Fruit fly (Drosophila melanogaster) whole organism, embryonic: ENCODE data around the gene Osbp.

Experiments used
- Asciz ChIP-seq: fragments of 200-800 bp; sonication (Bioruptor generic); optimal IDR thresholded peaks from 2 replicates; lab custom pipeline; 2017; ENCODE audit warnings: missing biosample characterization, mild to moderate bottlenecking, missing genetic modification characterization, missing genetic modification reagents
- BEAF-32 ChIP-seq: fragments of 200-800 bp; sonication (Bioruptor generic); optimal IDR thresholded peaks from 3 replicates; lab custom pipeline; 2017; ENCODE audit warnings: missing biosample characterization, missing genetic modification characterization, mild to moderate bottlenecking, moderate library complexity, missing genetic modification reagents
- CG10267 ChIP-seq: fragments of 200-800 bp; sonication (Bioruptor generic); optimal IDR thresholded peaks from 2 replicates; lab custom pipeline; 2018; ENCODE audit warnings: missing biosample characterization, mild to moderate bottlenecking, missing genetic modification characterization, moderate library complexity
- CG14050 ChIP-seq: fragments of 200-800 bp; sonication (Bioruptor generic); IDR thresholded peaks from 3 replicates; pipeline ENCODE4 v1.3.6; 2022; ENCODE audit warnings: missing biosample characterization, missing genetic modification characterization
- CG1603 ChIP-seq: fragments of 200-800 bp; sonication (Bioruptor generic); optimal IDR thresholded peaks from 2 replicates; lab custom pipeline; 2019; ENCODE audit warnings: missing biosample characterization, mild to moderate bottlenecking, missing genetic modification characterization, moderate library complexity
- CG16813 ChIP-seq: fragments of 200-800 bp; sonication (Bioruptor generic); IDR thresholded peaks from 3 replicates; pipeline ENCODE4 v1.3.6; 2022; ENCODE audit warnings: missing biosample characterization, missing genetic modification characterization; ENCODE audit not compliant: partially characterized antibody
- CG18262 ChIP-seq: fragments of 200-800 bp; optimal IDR thresholded peaks from 3 replicates; lab custom pipeline; 2019; ENCODE audit warnings: missing biosample characterization, mild to moderate bottlenecking, missing genetic modification characterization, moderate library complexity
- CG30403 ChIP-seq: fragments of 200-800 bp; sonication (Bioruptor generic); optimal IDR thresholded peaks from 3 replicates; lab custom pipeline; 2016; ENCODE audit warnings: missing biosample characterization, missing genetic modification characterization
- CG33557 ChIP-seq: fragments of 200-800 bp; sonication (Bioruptor generic); optimal IDR thresholded peaks from 2 replicates; lab custom pipeline; 2019; ENCODE audit warnings: missing biosample characterization, mild to moderate bottlenecking, missing genetic modification characterization, moderate library complexity
- CG4328 ChIP-seq: fragments of 200-800 bp; sonication (Bioruptor generic); optimal IDR thresholded peaks from 3 replicates; lab custom pipeline; 2017; ENCODE audit warnings: missing biosample characterization, missing genetic modification reagents, missing genetic modification characterization
- CG6689 ChIP-seq: fragments of 200-800 bp; sonication (Bioruptor generic); IDR thresholded peaks from 2 replicates; pipeline ENCODE4 v1.3.6; 2022; ENCODE audit warnings: missing biosample characterization, missing genetic modification characterization
- CG7745 ChIP-seq: fragments of 200-800 bp; sonication (Bioruptor generic); optimal IDR thresholded peaks from 2 replicates; lab custom pipeline; 2018; ENCODE audit warnings: missing biosample characterization, mild to moderate bottlenecking, missing genetic modification characterization, moderate library complexity
- CG8290 ChIP-seq, 3 experiments: fragments of 200-800 bp; sonication (Bioruptor generic); optimal IDR thresholded peaks; 2 replicates each; lab custom pipeline; 2016 to 2019; ENCODE audit warnings: missing biosample characterization in 3 of 3, missing genetic modification characterization in 3 of 3, mild to moderate bottlenecking in 2 of 3, moderate library complexity in 1 of 3
- CG9727 ChIP-seq: fragments of 200-800 bp; sonication (Bioruptor generic); optimal IDR thresholded peaks from 3 replicates; lab custom pipeline; 2017; ENCODE audit warnings: missing biosample characterization, mild to moderate bottlenecking, missing genetic modification characterization
- CG9817 ChIP-seq: fragments of 200-800 bp; sonication (Bioruptor generic); optimal IDR thresholded peaks from 2 replicates; lab custom pipeline; 2018; ENCODE audit warnings: missing biosample characterization, mild to moderate bottlenecking, missing genetic modification characterization, moderate library complexity
- CTCF ChIP-seq: fragments of 200-800 bp; sonication (Bioruptor generic); optimal IDR thresholded peaks from 2 replicates; lab custom pipeline; 2017; ENCODE audit warnings: missing biosample characterization, mild to moderate bottlenecking, missing genetic modification characterization, moderate library complexity
- Dp ChIP-seq: fragments of 200-800 bp; sonication (Bioruptor generic); optimal IDR thresholded peaks from 2 replicates; lab custom pipeline; 2018; ENCODE audit warnings: missing biosample characterization, mild to moderate bottlenecking, missing genetic modification characterization, moderate library complexity
- Fer3 ChIP-seq: fragments of 200-800 bp; sonication (Bioruptor generic); optimal IDR thresholded peaks from 2 replicates; lab custom pipeline; 2018; ENCODE audit warnings: missing biosample characterization, mild to moderate bottlenecking, missing genetic modification characterization, moderate library complexity
- Gug ChIP-seq: fragments of 200-800 bp; sonication (Bioruptor generic); IDR thresholded peaks from 4 replicates; pipeline ENCODE4 v1.3.6; 2022; ENCODE audit warnings: missing biosample characterization, missing genetic modification characterization
- MESR4 ChIP-seq: fragments of 200-800 bp; sonication (Bioruptor generic); optimal IDR thresholded peaks from 2 replicates; lab custom pipeline; 2018; ENCODE audit warnings: missing biosample characterization, mild to moderate bottlenecking, missing genetic modification characterization, moderate library complexity
- Oli ChIP-seq: fragments of 200-800 bp; sonication (Bioruptor generic); optimal IDR thresholded peaks from 2 replicates; lab custom pipeline; 2018; ENCODE audit warnings: missing biosample characterization, mild to moderate bottlenecking, missing genetic modification characterization, moderate library complexity
- Opbp ChIP-seq: fragments of 200-800 bp; sonication (Bioruptor generic); IDR thresholded peaks from 3 replicates; pipeline ENCODE4 v1.3.6; 2022; ENCODE audit warnings: missing biosample characterization, missing genetic modification characterization; ENCODE audit not compliant: partially characterized antibody
- Sry-β ChIP-seq: fragments of 200-800 bp; sonication (Bioruptor generic); optimal IDR thresholded peaks from 2 replicates; lab custom pipeline; 2018; ENCODE audit warnings: missing biosample characterization, mild to moderate bottlenecking, missing genetic modification characterization, moderate library complexity
- YL-1 ChIP-seq: fragments of 200-800 bp; sonication (Bioruptor generic); optimal IDR thresholded peaks from 3 replicates; lab custom pipeline; 2017; ENCODE audit warnings: missing biosample characterization, mild to moderate bottlenecking, missing genetic modification characterization
- ab ChIP-seq: fragments of 200-800 bp; sonication (Bioruptor generic); optimal IDR thresholded peaks from 2 replicates; lab custom pipeline; 2016; ENCODE audit warnings: missing biosample characterization, missing genetic modification characterization
- aop ChIP-seq: fragments of 200-800 bp; sonication (Bioruptor generic); IDR thresholded peaks from 2 replicates; pipeline ENCODE4 v1.3.6; 2022; ENCODE audit warnings: missing biosample characterization, missing genetic modification characterization
- btn ChIP-seq: fragments of 200-800 bp; sonication (Bioruptor generic); optimal IDR thresholded peaks from 2 replicates; lab custom pipeline; 2016; ENCODE audit warnings: missing biosample characterization, missing genetic modification characterization
- cas ChIP-seq: fragments of 200-800 bp; sonication (Bioruptor generic); IDR thresholded peaks from 2 replicates; pipeline ENCODE4 v1.3.6; 2022; ENCODE audit warnings: missing biosample characterization, missing genetic modification characterization
- ci ChIP-seq: fragments of 200-800 bp; sonication (Bioruptor generic); IDR thresholded peaks from 3 replicates; pipeline ENCODE4 v1.3.6; 2022; ENCODE audit warnings: missing biosample characterization, missing genetic modification characterization
- gcm ChIP-seq: fragments of 200-800 bp; sonication (Bioruptor generic); optimal IDR thresholded peaks from 2 replicates; lab custom pipeline; 2019; ENCODE audit warnings: missing biosample characterization, mild to moderate bottlenecking, missing genetic modification characterization, moderate library complexity
- grau ChIP-seq: fragments of 200-800 bp; optimal IDR thresholded peaks from 3 replicates; lab custom pipeline; 2019; ENCODE audit warnings: missing biosample characterization, mild to moderate bottlenecking, missing genetic modification characterization, moderate library complexity
- hth ChIP-seq: fragments of >200 bp; optimal IDR thresholded peaks from 2 replicates; lab custom pipeline; 2017; ENCODE audit warnings: inconsistent platforms
- maf-S ChIP-seq: fragments of 200-800 bp; sonication (Bioruptor generic); optimal IDR thresholded peaks from 2 replicates; lab custom pipeline; 2016; ENCODE audit warnings: missing biosample characterization, missing genetic modification characterization
- odd ChIP-seq: fragments of 200-800 bp; sonication (Bioruptor generic); optimal IDR thresholded peaks from 2 replicates; lab custom pipeline; 2017; ENCODE audit warnings: missing biosample characterization, mild to moderate bottlenecking, missing genetic modification characterization
- onecut ChIP-seq: fragments of 200-800 bp; sonication (Bioruptor generic); IDR thresholded peaks from 2 replicates; pipeline ENCODE4 v1.3.6; 2022; ENCODE audit warnings: missing biosample characterization, missing genetic modification characterization
- peb ChIP-seq: fragments of 200-800 bp; sonication (Bioruptor generic); IDR thresholded peaks from 2 replicates; pipeline ENCODE4 v1.3.6; 2022; ENCODE audit warnings: missing biosample characterization, missing genetic modification characterization
- pita ChIP-seq: fragments of 200-800 bp; sonication (Bioruptor generic); optimal IDR thresholded peaks from 2 replicates; lab custom pipeline; 2017; ENCODE audit warnings: missing biosample characterization, mild to moderate bottlenecking, missing genetic modification characterization
- pzg ChIP-seq: fragments of 200-800 bp; sonication (Bioruptor generic); optimal IDR thresholded peaks from 3 replicates; lab custom pipeline; 2018; ENCODE audit warnings: missing biosample characterization, mild to moderate bottlenecking, missing genetic modification characterization, moderate library complexity
- repo ChIP-seq: fragments of 200-800 bp; sonication (Bioruptor generic); optimal IDR thresholded peaks from 2 replicates; lab custom pipeline; 2016; ENCODE audit warnings: missing biosample characterization, missing genetic modification characterization
- sd ChIP-seq: fragments of 200-800 bp; sonication (Bioruptor generic); optimal IDR thresholded peaks from 3 replicates; lab custom pipeline; 2018; ENCODE audit warnings: missing biosample characterization, mild to moderate bottlenecking, missing genetic modification characterization, moderate library complexity
- slbo ChIP-seq: fragments of 200-800 bp; sonication (Bioruptor generic); IDR thresholded peaks from 2 replicates; pipeline ENCODE4 v1.3.6; 2022; ENCODE audit warnings: missing biosample characterization, missing genetic modification characterization
- ssp ChIP-seq: fragments of 200-800 bp; sonication (Bioruptor generic); IDR thresholded peaks from 2 replicates; pipeline ENCODE4 v1.3.6; 2022; ENCODE audit warnings: missing biosample characterization, missing genetic modification characterization
- wek ChIP-seq: fragments of 200-800 bp; sonication (Bioruptor generic); optimal IDR thresholded peaks from 3 replicates; lab custom pipeline; 2018; ENCODE audit warnings: missing biosample characterization, mild to moderate bottlenecking, missing genetic modification characterization, moderate library complexity
- yki ChIP-seq: fragments of >200 bp; optimal IDR thresholded peaks from 3 replicates; lab custom pipeline; 2018

Osbp gene

dm6 chr3R:24944920-24945853 is 7.2 kb upstream of the Osbp start, which contains the start of the genes ssh and Nmnat (continued):
- TF ChIP-seq Oli (tag; lab: Kevin White, UChicago) (no peak), peb (GFP tag; lab: Robert Waterston, UW) (no peak), CG10267 (tag; lab: Kevin White, UChicago) (peak; percentile 98), Opbp (GFP tag; lab: Robert Waterston, UW) (peak; percentile 80), maf-S (GFP tag; lab: Kevin White, UChicago) (no peak), CG14050 (GFP tag; lab: Robert Waterston, UW) (no peak), Asciz (GFP tag; lab: Kevin White, UChicago) (no peak), CG9817 (peak; percentile 37), CG7745 (tag; lab: Kevin White, UChicago) (no peak), hth (lab: Kevin White, UChicago) (no peak), Dp (GFP tag; lab: Kevin White, UChicago) (peak; percentile 40), CG8290 (GFP tag; optimal IDR thresholded peaks at IDR 0.05; lab: Kevin White, UChicago) (no peak), CG8290 (tag; optimal IDR thresholded peaks at IDR 0.05; lab: Kevin White, UChicago) (no peak), yki (lab: Kevin White, UChicago) (no peak), YL-1 (peak; percentile 92), Fer3 (tag; lab: Kevin White, UChicago) (no peak), ci (GFP tag; lab: Robert Waterston, UW) (no peak), cas (no peak), grau (peak; percentile 56), aop (GFP tag; lab: Robert Waterston, UW) (no peak), ssp (GFP tag; lab: Robert Waterston, UW) (no peak), wek (GFP tag; lab: Kevin White, UChicago) (no peak), CG16813 (GFP tag; lab: Robert Waterston, UW) (peak; percentile 94), sd (tag; lab: Kevin White, UChicago) (no peak), CG33557 (peak; percentile 3), CTCF (GFP tag; lab: Kevin White, UChicago) (no peak), pzg (GFP tag; lab: Kevin White, UChicago) (peak; percentile 89), CG30403 (peak; percentile 57), CG4328 (GFP tag; lab: Kevin White, UChicago) (no peak), CG18262 (tag; lab: Kevin White, UChicago) (peak; percentile 48), MESR4 (GFP tag; lab: Kevin White, UChicago) (no peak), CG1603 (tag; lab: Kevin White, UChicago) (peak; percentile 29), Gug (GFP tag; lab: Robert Waterston, UW) (peak; percentile 15; the same call in 1 of the 4 replicates), ab (no peak), gcm (no peak), BEAF-32 (peak; percentile 97), pita (GFP tag; lab: Kevin White, UChicago) (no peak), Sry-β (GFP tag; lab: Kevin White, UChicago) (peak; percentile 17), onecut (GFP tag; lab: Robert Waterston, UW) (peak; percentile 96), btn (GFP tag; lab: Kevin White, UChicago) (no peak), odd (GFP tag; lab: Kevin White, UChicago) (no peak), repo (GFP tag; lab: Kevin White, UChicago) (no peak), slbo (GFP tag; lab: Robert Waterston, UW) (peak; percentile 52), CG9727 (peak; percentile 65), CG6689 (GFP tag; lab: Robert Waterston, UW) (no peak; the same call in 1 of the 2 replicates)
- TF ChIP-seq, all 482 proteins: peak for 165
